Fruit fly (Drosophila melanogaster): ENCODE results near the gene sturkopf.

Gene sturkopf

DNA sequence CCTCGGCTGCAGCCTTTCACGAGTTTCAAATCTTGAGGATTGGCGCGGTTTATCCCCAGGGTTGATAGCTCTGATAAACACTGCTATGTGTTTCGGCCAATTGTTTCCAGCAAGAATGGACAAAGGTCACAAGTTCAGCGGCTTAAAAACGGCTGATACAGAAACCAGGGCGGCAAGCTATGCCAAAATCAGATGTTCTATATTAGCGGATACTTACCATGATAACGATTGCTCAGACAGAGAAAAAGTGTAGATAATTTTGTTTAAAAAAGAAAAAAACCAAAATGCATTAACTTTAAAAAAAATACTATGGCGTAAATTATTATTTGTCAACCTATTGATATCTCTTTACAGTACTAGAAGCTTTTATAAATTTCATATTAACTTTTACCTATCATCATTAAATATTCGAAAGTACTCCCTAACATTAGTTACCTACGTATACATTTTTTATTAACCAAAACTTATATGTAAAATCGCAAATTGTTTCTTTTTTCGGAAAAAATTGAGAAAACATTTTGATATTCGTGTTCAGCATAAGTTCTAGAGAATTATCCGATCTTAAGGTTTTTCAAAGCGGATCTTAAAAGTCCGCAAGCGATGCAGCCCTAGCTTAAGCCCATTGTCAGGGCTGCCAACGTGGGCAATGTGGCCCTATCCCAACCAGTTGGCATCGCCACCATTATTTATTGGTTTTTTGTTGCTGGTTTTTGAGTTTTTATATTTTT lies at the start of gene sturkopf, which contains the start of gene Herc4:
Gene sturkopf, minus strand, starts transcription at position 339 of the 728 bp plus-strand sequence.
Gene Herc4, plus strand, starts transcription at position 658 of the 728 bp plus-strand sequence.
- TF ChIP-seq Ets98B (GFP tag; IDR thresholded peaks at IDR 0.05) = peak; percentile 44
- peak; percentile 54 for TF ChIP-seq CG12605 (GFP tag; IDR thresholded peaks at IDR 0.05)
- TF ChIP-seq rn (GFP tag; IDR thresholded peaks at IDR 0.05) = no peak
- TF ChIP-seq gl (tag; optimal IDR thresholded peaks at IDR 0.05) = no peak
- peak; percentile 18 for TF ChIP-seq CG17806 (tag; optimal IDR thresholded peaks at IDR 0.05)
- peak; percentile 90 for TF ChIP-seq Snoo (tag; optimal IDR thresholded peaks at IDR 0.05)
- peak; percentile 60 for TF ChIP-seq fd96Ca (GFP tag; IDR thresholded peaks at IDR 0.05)
- no peak for TF ChIP-seq D1 (tag; optimal IDR thresholded peaks at IDR 0.05)
- TF ChIP-seq CG15710 (tag; optimal IDR thresholded peaks at IDR 0.05) = peak; percentile 75
- TF ChIP-seq CG4496 (GFP tag; IDR thresholded peaks at IDR 0.05) = peak; percentile 59; the same call in 2 of the 3 replicates
- peak; percentile 63 for TF ChIP-seq CG8301 (tag; optimal IDR thresholded peaks at IDR 0.05)
- peak; percentile 39 for TF ChIP-seq CG34367 (tag; optimal IDR thresholded peaks at IDR 0.05)
- peak; percentile 68 for TF ChIP-seq EcR (GFP tag; optimal IDR thresholded peaks at IDR 0.05)
- TF ChIP-seq CG8159 (tag; optimal IDR thresholded peaks at IDR 0.05) = peak; percentile 68
- TF ChIP-seq CG10348 (GFP tag; IDR thresholded peaks at IDR 0.05) = no peak
- no peak for TF ChIP-seq Pif1A (GFP tag; optimal IDR thresholded peaks at IDR 0.05)
- TF ChIP-seq CG32121 (GFP tag; IDR thresholded peaks at IDR 0.05) = 0 out of 2 replicates have a peak, but pooled peaks have one; percentile 24
- TF ChIP-seq Pif1B (GFP tag; optimal IDR thresholded peaks at IDR 0.05) = no peak
- no peak for TF ChIP-seq CG14655 (GFP tag; optimal IDR thresholded peaks at IDR 0.05)
- TF ChIP-seq CG9948 (tag; optimal IDR thresholded peaks at IDR 0.05) = peak; percentile 64
- no peak for TF ChIP-seq CG13204 (GFP tag; optimal IDR thresholded peaks at IDR 0.05)

dm6 chr3L:1358338-1358737 lies 45.2 kb upstream of the sturkopf start:
- TF ChIP-seq CG10348 (GFP tag; IDR thresholded peaks at IDR 0.05) (no peak), CG4496 (GFP tag; IDR thresholded peaks at IDR 0.05) (no peak), CG8301 (tag; optimal IDR thresholded peaks at IDR 0.05) (no peak), rn (GFP tag; IDR thresholded peaks at IDR 0.05) (no peak), EcR (GFP tag; optimal IDR thresholded peaks at IDR 0.05) (no peak), CG12605 (GFP tag; IDR thresholded peaks at IDR 0.05) (no peak), CG34367 (tag; optimal IDR thresholded peaks at IDR 0.05) (no peak)

- TF ChIP-seq Pif1A (GFP tag; optimal IDR thresholded peaks at IDR 0.05) (no peak), Snoo (tag; optimal IDR thresholded peaks at IDR 0.05) (no peak), Ets98B (GFP tag; IDR thresholded peaks at IDR 0.05) (no peak), rn (GFP tag; IDR thresholded peaks at IDR 0.05) (no peak), Pif1B (GFP tag; optimal IDR thresholded peaks at IDR 0.05) (no peak), CG10348 (GFP tag; IDR thresholded peaks at IDR 0.05) (no peak), CG15710 (tag; optimal IDR thresholded peaks at IDR 0.05) (no peak), CG12605 (GFP tag; IDR thresholded peaks at IDR 0.05) (no peak), CG34367 (tag; optimal IDR thresholded peaks at IDR 0.05) (no peak), CG8301 (tag; optimal IDR thresholded peaks at IDR 0.05) (no peak), D1 (tag; optimal IDR thresholded peaks at IDR 0.05) (no peak), gl (tag; optimal IDR thresholded peaks at IDR 0.05) (no peak), EcR (GFP tag; optimal IDR thresholded peaks at IDR 0.05) (no peak), CG9948 (tag; optimal IDR thresholded peaks at IDR 0.05) (no peak), fd96Ca (GFP tag; IDR thresholded peaks at IDR 0.05) (no peak), CG32121 (GFP tag; IDR thresholded peaks at IDR 0.05) (no peak), CG17806 (tag; optimal IDR thresholded peaks at IDR 0.05) (no peak), CG13204 (GFP tag; optimal IDR thresholded peaks at IDR 0.05) (no peak)
Observed at dm6 chr3L:1354214-1354613, 41.0 kb upstream of the sturkopf start.

dm6 chr3L:1352065-1352464 lies 38.9 kb upstream of the sturkopf start:
- TF ChIP-seq fd96Ca (GFP tag; IDR thresholded peaks at IDR 0.05) (0 out of 3 replicates have a peak, but pooled peaks have one; percentile 3), CG4496 (GFP tag; IDR thresholded peaks at IDR 0.05) (0 out of 3 replicates have a peak, but pooled peaks have one; percentile 10), Snoo (tag; optimal IDR thresholded peaks at IDR 0.05) (no peak), EcR (GFP tag; optimal IDR thresholded peaks at IDR 0.05) (peak; percentile 31), Ets98B (GFP tag; IDR thresholded peaks at IDR 0.05) (0 out of 2 replicates have a peak, but pooled peaks have one; percentile 19), CG34367 (tag; optimal IDR thresholded peaks at IDR 0.05) (no peak), D1 (tag; optimal IDR thresholded peaks at IDR 0.05) (peak; percentile 32), CG15710 (tag; optimal IDR thresholded peaks at IDR 0.05) (no peak)

- TF ChIP-seq Ets98B (GFP tag; IDR thresholded peaks at IDR 0.05) (no peak), CG8159 (tag; optimal IDR thresholded peaks at IDR 0.05) (no peak), Pif1B (GFP tag; optimal IDR thresholded peaks at IDR 0.05) (no peak), CG4496 (GFP tag; IDR thresholded peaks at IDR 0.05) (no peak), CG9948 (tag; optimal IDR thresholded peaks at IDR 0.05) (no peak), D1 (tag; optimal IDR thresholded peaks at IDR 0.05) (no peak), CG10348 (GFP tag; IDR thresholded peaks at IDR 0.05) (no peak), CG34367 (tag; optimal IDR thresholded peaks at IDR 0.05) (no peak), rn (GFP tag; IDR thresholded peaks at IDR 0.05) (no peak), CG13204 (GFP tag; optimal IDR thresholded peaks at IDR 0.05) (no peak), Pif1A (GFP tag; optimal IDR thresholded peaks at IDR 0.05) (no peak), EcR (GFP tag; optimal IDR thresholded peaks at IDR 0.05) (no peak)
Observed at dm6 chr3L:1350924-1351215, 37.7 kb upstream of the sturkopf start, which contains the start of gene CG9166. Gene CG9166 (plus strand): TSS chr3L:1351116.

Measured in whole organism, pupa.